Worm (Caenorhabditis elegans) whole organism, L2 larva: Measurements from ENCODE around the gene str-199.

Source experiments
- ama-1 ChIP-seq: fragments of 150-350 bp; optimal IDR thresholded peaks from 2 replicates; lab custom pipeline; 2018; ENCODE audit warnings: inconsistent platforms
- egl-27 ChIP-seq: sonication (generic microtip); optimal IDR thresholded peaks from 3 replicates; lab custom pipeline; 2017; ENCODE audit warnings: missing biosample characterization, missing genetic modification reagents, missing genetic modification characterization
- elt-3 ChIP-seq: sonication (generic microtip); optimal IDR thresholded peaks from 2 replicates; lab custom pipeline; 2017; ENCODE audit warnings: missing biosample characterization, missing genetic modification characterization
- lin-39 ChIP-seq: fragments of 150-350 bp; optimal IDR thresholded peaks from 2 replicates; lab custom pipeline; 2014; ENCODE audit warnings: missing biosample characterization, missing genetic modification reagents, missing genetic modification characterization
- nhr-237 ChIP-seq: fragments of 150-350 bp; optimal IDR thresholded peaks from 2 replicates; lab custom pipeline; 2014; ENCODE audit warnings: missing biosample characterization, missing genetic modification characterization
- snpc-4 ChIP-seq: fragments of 150-350 bp; optimal IDR thresholded peaks from 2 replicates; lab custom pipeline; 2014; ENCODE audit warnings: missing biosample characterization, missing genetic modification characterization
- unc-62 ChIP-seq: fragments of 150-350 bp; optimal IDR thresholded peaks from 2 replicates; lab custom pipeline; 2014; ENCODE audit warnings: missing biosample characterization, missing genetic modification reagents, missing genetic modification characterization
- ztf-11 ChIP-seq: sonication (generic microtip); optimal IDR thresholded peaks from 2 replicates; lab custom pipeline; 2017; ENCODE audit warnings: missing biosample characterization, missing genetic modification characterization

ce11 chrV:17212743-17213142 is 22.4 kb upstream of the str-199 start, which contains the start of gene srh-113:
- no peak for TF ChIP-seq snpc-4 (tag; lab: Kevin White, UChicago)
- TF ChIP-seq nhr-237 (tag; lab: Kevin White, UChicago), result no peak
- TF ChIP-seq ama-1 (lab: Kevin White, UChicago), result no peak
- no peak for TF ChIP-seq unc-62
- no peak for TF ChIP-seq lin-39 (tag; lab: Kevin White, UChicago)
- TF ChIP-seq elt-3 (tag; lab: Kevin White, UChicago), result no peak
- TF ChIP-seq ztf-11, result no peak
- TF ChIP-seq egl-27, result no peak
